Worm (Caenorhabditis elegans): ENCODE data around the gene panl-3.

The panl-3 gene

DNA sequence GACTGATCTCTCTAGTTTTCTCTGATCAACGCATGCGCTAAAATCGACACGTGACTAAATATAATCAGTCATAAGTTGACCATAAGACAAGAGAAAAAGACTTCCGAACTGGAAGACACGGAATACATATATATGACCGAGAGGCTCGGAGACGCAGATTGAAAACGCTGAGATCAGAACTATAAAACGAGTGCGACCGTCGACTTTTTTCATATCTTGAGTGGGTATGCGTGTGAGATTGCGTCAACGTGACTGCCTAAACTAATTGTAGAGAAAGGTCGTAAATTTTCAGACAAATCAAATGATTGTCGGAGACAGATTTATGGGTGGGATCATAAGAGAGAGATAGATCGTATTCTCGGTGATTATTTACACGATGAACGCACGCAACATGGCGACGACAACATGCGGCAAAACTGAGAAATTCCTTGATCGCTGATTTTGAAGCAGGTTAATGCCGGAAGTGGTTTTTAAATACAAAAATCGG, 11.3 kb upstream of the panl-3 start (continued):
- TF ChIP-seq T26A8.4 (GFP tag; IDR thresholded peaks at IDR 0.05) (0 out of 2 replicates have a peak, but pooled peaks have one; percentile 15), duxl-1 (tag; optimal IDR thresholded peaks at IDR 0.05; ENCODE audit: poor library complexity) (no peak), hlh-11 (tag; optimal IDR thresholded peaks at IDR 0.05) (peak; percentile 81), mxl-2 (GFP tag; conservative IDR thresholded peaks at IDR 0.05) (no peak), pqm-1 (tag; optimal IDR thresholded peaks at IDR 0.05) (no peak), nhr-42 (GFP tag; IDR thresholded peaks at IDR 0.05) (no peak), madf-9 (GFP tag; conservative IDR thresholded peaks at IDR 0.05) (no peak), nhr-10 (tag; optimal IDR thresholded peaks at IDR 0.05) (no peak), nhr-102 (tag; optimal IDR thresholded peaks at IDR 0.05) (no peak), lin-29 (GFP tag; IDR thresholded peaks at IDR 0.05) (no peak), madf-5 (GFP tag; IDR thresholded peaks at IDR 0.05) (no peak), mxl-3 (GFP tag; optimal IDR thresholded peaks at IDR 0.05) (peak; percentile 79), egl-43 (GFP tag; IDR thresholded peaks at IDR 0.05) (no peak), lin-39 (tag; optimal IDR thresholded peaks at IDR 0.05) (no peak), pha-4 (GFP tag; IDR thresholded peaks at IDR 0.05) (no peak), pha-4 (tag; optimal IDR thresholded peaks at IDR 0.05) (no peak), daf-12 (tag; optimal IDR thresholded peaks at IDR 0.05) (no peak), vab-7 (GFP tag; IDR thresholded peaks at IDR 0.05) (no peak), dmd-9 (GFP tag; IDR thresholded peaks at IDR 0.05) (no peak), ZK546.5 (tag; optimal IDR thresholded peaks at IDR 0.05) (no peak), rbr-2 (tag; optimal IDR thresholded peaks at IDR 0.05) (no peak), nhr-41 (GFP tag; IDR thresholded peaks at IDR 0.05) (no peak), Y48G9A.11 (GFP tag; IDR thresholded peaks at IDR 0.05) (no peak), ceh-20 (GFP tag; IDR thresholded peaks at IDR 0.05) (peak; percentile 72), Y75B8A.6 (GFP tag; IDR thresholded peaks at IDR 0.05) (no peak), dpl-1 (GFP tag; optimal IDR thresholded peaks at IDR 0.05) (peak; percentile 34), ZK337.2 (GFP tag; IDR thresholded peaks at IDR 0.05) (no peak), F26F4.8 (GFP tag; conservative IDR thresholded peaks at IDR 0.05) (no peak), nhr-77 (tag; optimal IDR thresholded peaks at IDR 0.05) (peak; percentile 45), php-3 (GFP tag; IDR thresholded peaks at IDR 0.05) (peak; percentile 94), T20F7.1 (GFP tag; optimal IDR thresholded peaks at IDR 0.05) (no peak), zip-11 (GFP tag; IDR thresholded peaks at IDR 0.05) (no peak), nhr-111 (GFP tag; optimal IDR thresholded peaks at IDR 0.05) (no peak), lin-15B (tag; optimal IDR thresholded peaks at IDR 0.05) (no peak), mdl-1 (tag; optimal IDR thresholded peaks at IDR 0.05) (peak; percentile 23 to 79)

- peak; percentile 9 for TF ChIP-seq hlh-30 (tag; optimal IDR thresholded peaks at IDR 0.05; ENCODE audit: insufficient read depth)
- peak; percentile 37 for TF ChIP-seq T20F7.1 (GFP tag; optimal IDR thresholded peaks at IDR 0.05)
- TF ChIP-seq lsy-2 (tag; optimal IDR thresholded peaks at IDR 0.05) = peak in 1 of 2 experiments; percentile 37
- peak; percentile 53 for TF ChIP-seq lin-38 (GFP tag; IDR thresholded peaks at IDR 0.05)
- TF ChIP-seq pha-4 (GFP tag; IDR thresholded peaks at IDR 0.05) = no peak
- no peak for TF ChIP-seq pha-4 (tag; optimal IDR thresholded peaks at IDR 0.05)
- TF ChIP-seq nhr-111 (GFP tag; optimal IDR thresholded peaks at IDR 0.05) = no peak
- peak; percentile 3 for TF ChIP-seq dve-1 (tag; optimal IDR thresholded peaks at IDR 0.05; ENCODE audit: insufficient read depth)
- peak in 1 of 2 experiments; percentile 54 for TF ChIP-seq hif-1 (tag; optimal IDR thresholded peaks at IDR 0.05)
- TF ChIP-seq mes-2 (tag; optimal IDR thresholded peaks at IDR 0.05; ENCODE audit: poor library complexity, severe bottlenecking) = peak; percentile 35
These were observed 10.7 kb upstream of the panl-3 start, which contains the start of gene gtap-2 for ce11 chrIII:9808179-9808578. gtap-2 (plus strand) TSS chrIII:9808544.
